Fruit fly (Drosophila melanogaster) whole organism, embryonic: ENCODE measurements around the gene CG14930.

Source experiments
- ATbp ChIP-seq: fragments of 200-800 bp; sonication (Bioruptor generic); optimal IDR thresholded peaks from 2 replicates; lab custom pipeline; 2017; ENCODE audit warnings: missing biosample characterization, mild to moderate bottlenecking, missing genetic modification characterization, missing genetic modification reagents
- Abd-B ChIP-seq: fragments of 200-800 bp; sonication (Bioruptor generic); optimal IDR thresholded peaks from 2 replicates; lab custom pipeline; 2018; ENCODE audit warnings: missing biosample characterization, mild to moderate bottlenecking, missing genetic modification characterization, moderate library complexity
- Antp ChIP-seq: fragments of 200-800 bp; sonication (Bioruptor generic); optimal IDR thresholded peaks from 3 replicates; lab custom pipeline; 2016; ENCODE audit warnings: missing biosample characterization, missing genetic modification characterization
- CG12942 ChIP-seq: fragments of 200-800 bp; sonication (Bioruptor generic); optimal IDR thresholded peaks from 3 replicates; lab custom pipeline; 2016; ENCODE audit warnings: missing biosample characterization, missing genetic modification characterization
- CG14050 ChIP-seq: fragments of 200-800 bp; sonication (Bioruptor generic); IDR thresholded peaks from 3 replicates; pipeline ENCODE4 v1.3.6; 2022; ENCODE audit warnings: missing biosample characterization, missing genetic modification characterization
- CG15479 ChIP-seq: fragments of 200-800 bp; sonication (Bioruptor generic); optimal IDR thresholded peaks from 3 replicates; lab custom pipeline; 2019; ENCODE audit warnings: missing biosample characterization, mild to moderate bottlenecking, missing genetic modification characterization, moderate library complexity
- CG15514 ChIP-seq: fragments of 200-800 bp; sonication (Bioruptor generic); optimal IDR thresholded peaks from 3 replicates; lab custom pipeline; 2017; ENCODE audit warnings: missing biosample characterization, missing genetic modification characterization, mild to moderate bottlenecking, moderate library complexity, missing genetic modification reagents
- CG17829 ChIP-seq: fragments of 200-800 bp; optimal IDR thresholded peaks from 2 replicates; lab custom pipeline; 2019; ENCODE audit warnings: missing biosample characterization, mild to moderate bottlenecking, missing genetic modification characterization, moderate library complexity
- CG17912 ChIP-seq: fragments of 200-800 bp; sonication (Bioruptor generic); optimal IDR thresholded peaks from 2 replicates; lab custom pipeline; 2018; ENCODE audit warnings: missing biosample characterization, mild to moderate bottlenecking, missing genetic modification characterization
- CG2712 ChIP-seq: fragments of 200-800 bp; optimal IDR thresholded peaks from 3 replicates; lab custom pipeline; 2019; ENCODE audit warnings: missing biosample characterization, mild to moderate bottlenecking, missing genetic modification characterization, moderate library complexity
- CG30020 ChIP-seq: fragments of 200-800 bp; optimal IDR thresholded peaks from 2 replicates; lab custom pipeline; 2019; ENCODE audit warnings: missing biosample characterization, mild to moderate bottlenecking, missing genetic modification characterization, moderate library complexity
- CG33213 ChIP-seq: fragments of 200-800 bp; sonication (Bioruptor generic); optimal IDR thresholded peaks from 3 replicates; lab custom pipeline; 2016; ENCODE audit warnings: missing biosample characterization, missing genetic modification characterization
- CG34422 ChIP-seq: fragments of 200-800 bp; sonication (Bioruptor generic); IDR thresholded peaks from 3 replicates; pipeline ENCODE4 v1.3.6; 2022; ENCODE audit warnings: missing biosample characterization, missing genetic modification characterization
- CG4730 ChIP-seq: fragments of 200-800 bp; sonication (Bioruptor generic); IDR thresholded peaks from 2 replicates; pipeline ENCODE4 v1.3.6; 2022; ENCODE audit warnings: missing biosample characterization, missing genetic modification characterization
- CG6791 ChIP-seq: fragments of 200-800 bp; sonication (Bioruptor generic); IDR thresholded peaks from 3 replicates; pipeline ENCODE4 v1.3.6; 2022; ENCODE audit warnings: missing biosample characterization, missing genetic modification characterization; ENCODE audit not compliant: partially characterized antibody
- CG6854 ChIP-seq: fragments of 200-800 bp; sonication (Bioruptor generic); optimal IDR thresholded peaks from 3 replicates; lab custom pipeline; 2017; ENCODE audit warnings: missing biosample characterization, mild to moderate bottlenecking, missing genetic modification characterization
- CG7928 ChIP-seq: fragments of 200-800 bp; sonication (Bioruptor generic); optimal IDR thresholded peaks from 2 replicates; lab custom pipeline; 2017; ENCODE audit warnings: missing biosample characterization, mild to moderate bottlenecking, missing genetic modification characterization
- CG8281 ChIP-seq: fragments of 200-800 bp; sonication (Bioruptor generic); optimal IDR thresholded peaks from 2 replicates; lab custom pipeline; 2018; ENCODE audit warnings: missing biosample characterization, mild to moderate bottlenecking, missing genetic modification characterization, moderate library complexity
- CG8924 ChIP-seq: fragments of 200-800 bp; optimal IDR thresholded peaks from 3 replicates; lab custom pipeline; 2019; ENCODE audit warnings: missing biosample characterization, mild to moderate bottlenecking, missing genetic modification characterization, moderate library complexity
- CG9609 ChIP-seq: fragments of 200-800 bp; sonication (Bioruptor generic); optimal IDR thresholded peaks from 3 replicates; lab custom pipeline; 2016; ENCODE audit warnings: missing biosample characterization, missing genetic modification characterization
- Camta ChIP-seq: fragments of 200-800 bp; sonication (Bioruptor generic); optimal IDR thresholded peaks from 2 replicates; lab custom pipeline; 2016; ENCODE audit warnings: missing biosample characterization, missing genetic modification characterization
- Chrac-16 ChIP-seq: fragments of 200-800 bp; sonication (Bioruptor generic); optimal IDR thresholded peaks from 3 replicates; lab custom pipeline; 2016; ENCODE audit warnings: missing biosample characterization, missing genetic modification characterization
- CkIIα-i1 ChIP-seq: fragments of 200-800 bp; sonication (Bioruptor generic); IDR thresholded peaks from 2 replicates; pipeline ENCODE4 v1.3.6; 2022; ENCODE audit warnings: missing biosample characterization, missing genetic modification characterization
- Deaf1 ChIP-seq: fragments of 200-800 bp; optimal IDR thresholded peaks from 3 replicates; lab custom pipeline; 2019; ENCODE audit warnings: missing biosample characterization, mild to moderate bottlenecking, missing genetic modification characterization, moderate library complexity
- E2f2 ChIP-seq: fragments of 200-800 bp; sonication (Bioruptor generic); IDR thresholded peaks from 2 replicates; pipeline ENCODE4 v1.3.6; 2022; ENCODE audit warnings: missing biosample characterization, missing genetic modification characterization
- HLH54F ChIP-seq: fragments of 200-800 bp; sonication (Bioruptor generic); optimal IDR thresholded peaks from 3 replicates; lab custom pipeline; 2016; ENCODE audit warnings: missing biosample characterization, missing genetic modification characterization
- Hr3 ChIP-seq: fragments of 200-800 bp; sonication (Bioruptor generic); optimal IDR thresholded peaks from 3 replicates; lab custom pipeline; 2016; ENCODE audit warnings: missing biosample characterization, missing genetic modification characterization
- Mrtf ChIP-seq: fragments of 200-800 bp; sonication (Bioruptor generic); IDR thresholded peaks from 3 replicates; pipeline ENCODE4 v1.3.6; 2022; ENCODE audit warnings: missing biosample characterization, missing genetic modification characterization
- Oaz ChIP-seq: fragments of 200-800 bp; sonication (Bioruptor generic); IDR thresholded peaks from 2 replicates; pipeline ENCODE4 v1.3.6; 2022; ENCODE audit warnings: missing biosample characterization, missing genetic modification characterization
- amos ChIP-seq: fragments of 200-800 bp; sonication (Bioruptor generic); IDR thresholded peaks from 2 replicates; pipeline ENCODE4 v1.3.6; 2022; ENCODE audit warnings: missing biosample characterization, missing genetic modification characterization; ENCODE audit not compliant: partially characterized antibody
- cg ChIP-seq: fragments of 200-800 bp; sonication (Bioruptor generic); optimal IDR thresholded peaks from 3 replicates; lab custom pipeline; 2019; ENCODE audit warnings: missing biosample characterization, mild to moderate bottlenecking, missing genetic modification characterization, moderate library complexity
- crc ChIP-seq: fragments of 200-800 bp; sonication (Bioruptor generic); optimal IDR thresholded peaks from 2 replicates; lab custom pipeline; 2016; ENCODE audit warnings: missing biosample characterization, missing genetic modification characterization
- dati ChIP-seq: fragments of 200-800 bp; sonication (Bioruptor generic); IDR thresholded peaks from 2 replicates; pipeline ENCODE4 v1.3.6; 2022; ENCODE audit warnings: missing biosample characterization, missing genetic modification characterization
- gem ChIP-seq: fragments of 200-800 bp; sonication (Bioruptor generic); optimal IDR thresholded peaks from 2 replicates; lab custom pipeline; 2019; ENCODE audit warnings: missing biosample characterization, mild to moderate bottlenecking, missing genetic modification characterization, moderate library complexity
- hkb ChIP-seq, 2 experiments: fragments of 200-800 bp in 1 of 2; fragments of >200 bp in 1 of 2; sonication (Bioruptor generic) in 1 of 2; IDR thresholded peaks in 1 of 2; optimal IDR thresholded peaks in 1 of 2; 2 replicates each; pipeline versions ENCODE4 v1.3.6 to Lab custom; 2017 to 2022; ENCODE audit warnings: missing biosample characterization in 1 of 2, missing genetic modification characterization in 1 of 2
- maf-S ChIP-seq: fragments of 200-800 bp; sonication (Bioruptor generic); optimal IDR thresholded peaks from 2 replicates; lab custom pipeline; 2016; ENCODE audit warnings: missing biosample characterization, missing genetic modification characterization
- pfk ChIP-seq: fragments of 200-800 bp; sonication (Bioruptor generic); optimal IDR thresholded peaks from 2 replicates; lab custom pipeline; 2018; ENCODE audit warnings: missing biosample characterization, mild to moderate bottlenecking, missing genetic modification characterization, moderate library complexity
- pita ChIP-seq: fragments of 200-800 bp; sonication (Bioruptor generic); optimal IDR thresholded peaks from 2 replicates; lab custom pipeline; 2017; ENCODE audit warnings: missing biosample characterization, mild to moderate bottlenecking, missing genetic modification characterization
- pros ChIP-seq: fragments of 200-800 bp; sonication (Bioruptor generic); optimal IDR thresholded peaks from 3 replicates; lab custom pipeline; 2019; ENCODE audit warnings: missing biosample characterization, mild to moderate bottlenecking, missing genetic modification characterization, moderate library complexity
- pzg ChIP-seq: fragments of 200-800 bp; sonication (Bioruptor generic); optimal IDR thresholded peaks from 3 replicates; lab custom pipeline; 2018; ENCODE audit warnings: missing biosample characterization, mild to moderate bottlenecking, missing genetic modification characterization, moderate library complexity
- sens-2 ChIP-seq: fragments of 200-800 bp; sonication (Bioruptor generic); IDR thresholded peaks from 2 replicates; pipeline ENCODE4 v1.3.6; 2022; ENCODE audit warnings: missing biosample characterization, missing genetic modification characterization
- slou ChIP-seq: fragments of 200-800 bp; sonication (Bioruptor generic); optimal IDR thresholded peaks from 3 replicates; lab custom pipeline; 2016; ENCODE audit warnings: missing biosample characterization, missing genetic modification characterization
- tio ChIP-seq: fragments of 200-800 bp; sonication (Bioruptor generic); optimal IDR thresholded peaks from 2 replicates; lab custom pipeline; 2017; ENCODE audit warnings: missing biosample characterization, missing genetic modification characterization, inconsistent platforms
- vnd ChIP-seq: fragments of 200-800 bp; sonication (Bioruptor generic); IDR thresholded peaks from 3 replicates; pipeline ENCODE4 v1.3.6; 2022; ENCODE audit warnings: missing biosample characterization, missing genetic modification characterization; ENCODE audit not compliant: partially characterized antibody
- z ChIP-seq: fragments of 200-800 bp; sonication (Bioruptor generic); IDR thresholded peaks from 3 replicates; pipeline ENCODE4 v1.3.6; 2022; ENCODE audit warnings: missing biosample characterization, missing genetic modification characterization
- zfh2 ChIP-seq: fragments of 200-800 bp; sonication (Bioruptor generic); optimal IDR thresholded peaks from 2 replicates; lab custom pipeline; 2016; ENCODE audit warnings: missing biosample characterization, missing genetic modification characterization

The CG14930 gene

dm6 chr2L:11501427-11501968, 19.6 kb downstream of the CG14930 start, which contains the start of gene spz4 (continued):
- TF ChIP-seq CG7928 (no peak), Deaf1 (tag; lab: Kevin White, UChicago) (no peak), Chrac-16 (GFP tag; lab: Kevin White, UChicago) (no peak), dati (GFP tag; lab: Robert Waterston, UW) (no peak), Mrtf (GFP tag; lab: Robert Waterston, UW) (no peak), CG15479 (GFP tag; lab: Kevin White, UChicago) (no peak), CG30020 (tag; lab: Kevin White, UChicago) (no peak), crc (GFP tag; lab: Kevin White, UChicago) (no peak), cg (no peak), CG12942 (GFP tag; lab: Kevin White, UChicago) (no peak), amos (GFP tag; lab: Robert Waterston, UW) (no peak), Abd-B (GFP tag; lab: Kevin White, UChicago) (no peak), tio (GFP tag; lab: Kevin White, UChicago) (no peak), HLH54F (no peak), Camta (GFP tag; lab: Kevin White, UChicago) (no peak), zfh2 (GFP tag; lab: Kevin White, UChicago) (no peak), CG4730 (GFP tag; lab: Robert Waterston, UW) (no peak), CG33213 (GFP tag; lab: Kevin White, UChicago) (no peak), CG9609 (GFP tag; lab: Kevin White, UChicago) (no peak), CG15514 (GFP tag; lab: Kevin White, UChicago) (no peak), pita (no peak), CG2712 (tag; lab: Kevin White, UChicago) (no peak), ATbp (GFP tag; lab: Kevin White, UChicago) (no peak), CG6854 (GFP tag; lab: Kevin White, UChicago) (no peak), hkb (optimal IDR thresholded peaks at IDR 0.05; lab: Kevin White, UChicago) (no peak), hkb (GFP tag; IDR thresholded peaks at IDR 0.05; lab: Robert Waterston, UW) (0 out of 2 replicates have a peak, but pooled peaks have one; percentile 23), CG17829 (tag; lab: Kevin White, UChicago) (no peak), slou (GFP tag; lab: Kevin White, UChicago) (no peak), CG34422 (0 out of 3 replicates have a peak, but pooled peaks have one; percentile 45), CG8281 (tag; lab: Kevin White, UChicago) (no peak), CkIIα-i1 (GFP tag; lab: Robert Waterston, UW) (no peak), maf-S (GFP tag; lab: Kevin White, UChicago) (no peak), CG6791 (no peak), CG14050 (no peak), pfk (no peak), Oaz (no peak), z (no peak)

- no peak for TF ChIP-seq Antp (GFP tag; lab: Kevin White, UChicago)
- TF ChIP-seq sens-2 = no peak
- TF ChIP-seq Hr3 (GFP tag; lab: Kevin White, UChicago) = no peak
- no peak for TF ChIP-seq vnd (GFP tag; lab: Robert Waterston, UW)
- TF ChIP-seq gem (tag; lab: Kevin White, UChicago) = no peak
- TF ChIP-seq pros (GFP tag; lab: Kevin White, UChicago) = no peak
- TF ChIP-seq CG8924 (tag; lab: Kevin White, UChicago) = no peak
- TF ChIP-seq CG17912 (GFP tag; lab: Kevin White, UChicago) = no peak
- TF ChIP-seq CG30020 (tag; lab: Kevin White, UChicago) = no peak
- peak; percentile 54 for TF ChIP-seq Deaf1 (tag; lab: Kevin White, UChicago)
- no peak for TF ChIP-seq pzg (GFP tag; lab: Kevin White, UChicago)
- peak; percentile 1 for TF ChIP-seq ATbp (GFP tag; lab: Kevin White, UChicago)
- no peak for TF ChIP-seq E2f2
These were observed 20.4 kb downstream of the CG14930 start for dm6 chr2L:11500649-11501048.
